Fruit fly (Drosophila melanogaster) whole organism, prepupa: Measurements from ENCODE around the gene CycE.

ENCODE experiments used
- CG1621 ChIP-seq: fragments of 200-800 bp; sonication (Bioruptor generic); optimal IDR thresholded peaks from 3 replicates; lab custom pipeline; 2018; ENCODE audit warnings: missing biosample characterization, mild to moderate bottlenecking, missing genetic modification characterization
- CG16779 ChIP-seq: fragments of 200-800 bp; sonication (Bioruptor generic); optimal IDR thresholded peaks from 3 replicates; lab custom pipeline; 2017; ENCODE audit warnings: missing biosample characterization, mild to moderate bottlenecking, missing genetic modification characterization
- CG32006 ChIP-seq: fragments of 200-800 bp; sonication (Bioruptor generic); optimal IDR thresholded peaks from 3 replicates; lab custom pipeline; 2017; ENCODE audit warnings: missing biosample characterization, mild to moderate bottlenecking, missing genetic modification characterization
- CG6276 ChIP-seq: fragments of 200-800 bp; sonication (Bioruptor generic); optimal IDR thresholded peaks from 2 replicates; lab custom pipeline; 2017; ENCODE audit warnings: missing biosample characterization, mild to moderate bottlenecking, missing genetic modification characterization
- OdsH ChIP-seq: fragments of 200-800 bp; sonication (Bioruptor generic); optimal IDR thresholded peaks from 3 replicates; lab custom pipeline; 2016; ENCODE audit warnings: missing biosample characterization, missing genetic modification characterization
- Sox102F ChIP-seq: fragments of 200-800 bp; sonication (Bioruptor generic); optimal IDR thresholded peaks from 2 replicates; lab custom pipeline; 2016; ENCODE audit warnings: missing biosample characterization, mild to moderate bottlenecking, missing genetic modification characterization
- pdm3 ChIP-seq: fragments of 200-800 bp; sonication (Bioruptor generic); optimal IDR thresholded peaks from 3 replicates; lab custom pipeline; 2016; ENCODE audit warnings: missing biosample characterization, missing genetic modification characterization
- salr ChIP-seq, 2 experiments: fragments of 200-800 bp; sonication (Bioruptor generic); optimal IDR thresholded peaks; 3 replicates each; lab custom pipeline; 2016 to 2018; ENCODE audit warnings: missing biosample characterization in 2 of 2, missing genetic modification characterization in 2 of 2, mild to moderate bottlenecking in 1 of 2

dm6 chr2L:15742976-15743375 is 5.0 kb downstream of the CycE start:
- TF ChIP-seq OdsH (GFP tag; lab: Kevin White, UChicago) (no peak), CG1621 (no peak), CG6276 (no peak), CG16779 (tag; lab: Kevin White, UChicago) (no peak), Sox102F (no peak), salr (GFP tag; optimal IDR thresholded peaks at IDR 0.05; lab: Kevin White, UChicago) (no peak), CG32006 (GFP tag; lab: Kevin White, UChicago) (no peak), pdm3 (no peak)
